Worm (Caenorhabditis elegans) whole organism, L1 larva: ENCODE data around the gene Y47D3B.12.

Experiments used
- C16A3.4 ChIP-seq: fragments of 150-350 bp; optimal IDR thresholded peaks from 2 replicates; lab custom pipeline; 2014; ENCODE audit warnings: missing biosample characterization, missing genetic modification characterization
- C34B4.2 ChIP-seq: sonication (generic microtip); optimal IDR thresholded peaks from 2 replicates; lab custom pipeline; 2017; ENCODE audit warnings: mild to moderate bottlenecking, missing genetic modification characterization, missing compliant biosample characterization
- alr-1 ChIP-seq: fragments of 200-800 bp; sonication (Bioruptor generic); optimal IDR thresholded peaks from 2 replicates; lab custom pipeline; 2018; ENCODE audit warnings: borderline replicate concordance, mild to moderate bottlenecking, missing genetic modification characterization, missing compliant biosample characterization
- blmp-1 ChIP-seq: fragments of 150-350 bp; optimal IDR thresholded peaks from 2 replicates; lab custom pipeline; 2014; ENCODE audit warnings: missing biosample characterization, missing genetic modification characterization
- ceh-82 ChIP-seq, 3 experiments: fragments of 150-350 bp in 1 of 3; sonication (generic microtip) in 2 of 3; optimal IDR thresholded peaks; 2 replicates each; lab custom pipeline; 2014 to 2017; ENCODE audit warnings: missing biosample characterization in 3 of 3, missing genetic modification characterization in 3 of 3
- dsc-1 ChIP-seq: sonication (generic microtip); optimal IDR thresholded peaks from 2 replicates; lab custom pipeline; 2016; ENCODE audit warnings: mild to moderate bottlenecking, missing genetic modification characterization, missing compliant biosample characterization
- efl-1 ChIP-seq, 4 experiments: fragments of 150-350 bp; optimal IDR thresholded peaks in 3 of 4; peaks in 1 of 4; 1 replicate in 1 of 4; 2 replicates in 3 of 4; lab custom pipeline; 2014; ENCODE audit warnings: missing biosample characterization in 2 of 4, missing genetic modification characterization in 2 of 4, missing genetic modification reagents in 2 of 4
- fkh-8 ChIP-seq: sonication (generic microtip); optimal IDR thresholded peaks from 2 replicates; lab custom pipeline; 2016; ENCODE audit warnings: mild to moderate bottlenecking, missing genetic modification characterization, missing compliant biosample characterization
- irx-1 ChIP-seq: sonication (generic microtip); optimal IDR thresholded peaks from 2 replicates; lab custom pipeline; 2016; ENCODE audit warnings: missing genetic modification characterization, missing compliant biosample characterization
- jun-1 ChIP-seq: fragments of 150-350 bp; optimal IDR thresholded peaks from 2 replicates; lab custom pipeline; 2014; ENCODE audit warnings: missing biosample characterization, missing genetic modification reagents, missing genetic modification characterization
- lin-14 ChIP-seq: fragments of 200-800 bp; sonication (Bioruptor generic); optimal IDR thresholded peaks from 2 replicates; lab custom pipeline; 2018; ENCODE audit warnings: mild to moderate bottlenecking, missing genetic modification characterization, moderate library complexity, missing compliant biosample characterization
- lin-35 ChIP-seq, 2 experiments: fragments of 150-350 bp; optimal IDR thresholded peaks; 2 replicates each; lab custom pipeline; 2014; ENCODE audit warnings: missing biosample characterization in 2 of 2, missing genetic modification characterization in 2 of 2, missing genetic modification reagents in 2 of 2
- mdl-1 ChIP-seq, 2 experiments: fragments of 150-350 bp; optimal IDR thresholded peaks; 2 replicates each; lab custom pipeline; 2014 to 2017; ENCODE audit warnings: missing biosample characterization in 2 of 2, missing genetic modification characterization in 2 of 2, inconsistent platforms in 1 of 2
- mep-1 ChIP-seq: fragments of 150-350 bp; optimal IDR thresholded peaks from 2 replicates; lab custom pipeline; 2014; ENCODE audit warnings: missing biosample characterization, missing genetic modification characterization
- nhr-19 ChIP-seq: fragments of 200-800 bp; sonication (Bioruptor generic); conservative IDR thresholded peaks from 2 replicates; pipeline ENCODE4 v1.3.6; 2022; ENCODE audit warnings: missing genetic modification characterization, missing compliant biosample characterization
- nhr-47 ChIP-seq: sonication (generic microtip); optimal IDR thresholded peaks from 2 replicates; lab custom pipeline; 2016; ENCODE audit warnings: mild to moderate bottlenecking, missing genetic modification characterization, moderate library complexity, missing compliant biosample characterization
- nhr-71 ChIP-seq: sonication (generic microtip); optimal IDR thresholded peaks from 2 replicates; lab custom pipeline; 2016; ENCODE audit warnings: mild to moderate bottlenecking, missing genetic modification characterization, moderate library complexity, missing compliant biosample characterization
- nhr-85 ChIP-seq: sonication (generic microtip); peaks from one replicate; lab custom pipeline; 2016; ENCODE audit warnings: missing genetic modification characterization, inconsistent platforms, missing compliant biosample characterization
- snpc-4 ChIP-seq: fragments of 150-350 bp; optimal IDR thresholded peaks from 2 replicates; lab custom pipeline; 2014; ENCODE audit warnings: missing biosample characterization, missing genetic modification characterization
- tbx-2 ChIP-seq: sonication (generic microtip); optimal IDR thresholded peaks from 2 replicates; lab custom pipeline; 2016; ENCODE audit warnings: missing genetic modification characterization, missing compliant biosample characterization
- unc-30 ChIP-seq: sonication (generic microtip); optimal IDR thresholded peaks from 2 replicates; lab custom pipeline; 2017; ENCODE audit warnings: missing biosample characterization, missing genetic modification characterization
- unc-62 ChIP-seq: fragments of 150-350 bp; optimal IDR thresholded peaks from 2 replicates; lab custom pipeline; 2014; ENCODE audit warnings: missing biosample characterization, missing genetic modification reagents, missing genetic modification characterization
- xbp-1 ChIP-seq: sonication (generic microtip); optimal IDR thresholded peaks from 2 replicates; lab custom pipeline; 2016; ENCODE audit warnings: missing genetic modification characterization, missing compliant biosample characterization

Gene Y47D3B.12

DNA sequence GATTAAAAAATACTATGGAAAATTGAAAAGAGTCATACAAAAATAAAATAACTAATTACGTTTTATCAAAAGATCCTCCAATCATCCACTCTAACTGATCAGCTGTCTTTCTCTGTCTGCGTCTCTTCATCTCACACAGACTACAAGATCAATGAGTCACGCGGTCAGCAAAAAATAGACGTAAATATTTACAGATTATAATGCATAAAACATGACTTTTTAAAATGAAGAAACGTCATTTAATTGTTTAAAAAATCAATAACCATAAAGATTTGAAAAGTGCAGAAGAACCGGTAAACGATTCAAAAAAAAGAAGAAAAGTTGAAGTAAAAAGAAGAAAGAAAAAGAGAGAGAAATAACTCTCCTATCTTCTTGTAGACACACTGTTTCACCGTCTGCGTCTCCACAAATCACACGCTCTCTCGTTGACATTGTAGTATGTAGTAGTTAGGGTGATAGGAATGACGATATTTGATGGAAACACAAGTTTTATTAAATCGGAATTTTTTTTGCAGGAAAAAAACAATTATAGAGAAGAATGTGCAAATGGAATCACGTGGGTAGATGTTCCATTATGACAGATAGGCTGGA lies 42.1 kb downstream of the Y47D3B.12 start (continued):
- TF ChIP-seq snpc-4 (tag; lab: Kevin White, UChicago) = no peak
- peak; percentile 81 for TF ChIP-seq nhr-71 (tag; lab: Kevin White, UChicago)
- TF ChIP-seq efl-1 (optimal IDR thresholded peaks at IDR 0.05; lab: Kevin White, UChicago) = peak in 1 of 2 experiments; percentile 16
- peak; percentile 16 to 88 for TF ChIP-seq efl-1 (GFP tag; optimal IDR thresholded peaks at IDR 0.05 in 1 of 2; lab: Kevin White, UChicago)
- TF ChIP-seq irx-1 (tag; lab: Kevin White, UChicago) = peak; percentile 42
- TF ChIP-seq mep-1 (tag; lab: Kevin White, UChicago) = peak; percentile 72
- TF ChIP-seq tbx-2 (tag; lab: Kevin White, UChicago) = peak; percentile 11
- peak; percentile 22 for TF ChIP-seq nhr-47 (tag; lab: Kevin White, UChicago)
- TF ChIP-seq ceh-82 (tag; optimal IDR thresholded peaks at IDR 0.05; lab: Kevin White, UChicago) = no peak
- peak in 1 of 2 experiments; percentile 58 for TF ChIP-seq lin-35 (GFP tag; optimal IDR thresholded peaks at IDR 0.05; lab: Kevin White, UChicago)
- no peak for TF ChIP-seq xbp-1 (tag; lab: Kevin White, UChicago)
- peak; percentile 66 for TF ChIP-seq lin-14 (GFP tag; lab: Kevin White, UChicago)
- peak in 1 of 2 experiments; percentile 33 for TF ChIP-seq mdl-1 (tag; optimal IDR thresholded peaks at IDR 0.05; lab: Kevin White, UChicago)

DNA sequence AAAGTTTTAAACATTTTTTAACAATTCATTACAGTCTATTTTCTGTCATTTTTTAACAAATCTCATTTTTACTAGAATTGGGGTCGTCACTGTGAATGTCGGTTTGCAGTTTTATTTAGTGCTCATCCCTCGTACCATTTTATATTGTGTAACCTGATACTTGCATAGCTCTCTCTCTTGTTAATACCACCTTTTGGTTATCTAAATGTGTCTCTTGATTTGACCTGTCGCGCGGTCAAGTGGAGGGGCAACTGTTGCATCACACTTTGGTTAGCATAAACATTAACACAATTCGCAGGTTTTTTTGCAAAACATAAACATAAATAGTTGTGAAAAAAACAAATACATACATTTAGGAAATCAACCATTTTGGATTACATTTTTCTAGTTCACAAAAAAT lies 44.0 kb downstream of the Y47D3B.12 start:
- no peak for TF ChIP-seq efl-1 (optimal IDR thresholded peaks at IDR 0.05; lab: Kevin White, UChicago)
- TF ChIP-seq efl-1 (GFP tag; optimal IDR thresholded peaks at IDR 0.05 in 1 of 2; lab: Kevin White, UChicago) = peak in 1 of 2 experiments; percentile 11
- TF ChIP-seq jun-1 (tag; lab: Kevin White, UChicago) = no peak

DNA sequence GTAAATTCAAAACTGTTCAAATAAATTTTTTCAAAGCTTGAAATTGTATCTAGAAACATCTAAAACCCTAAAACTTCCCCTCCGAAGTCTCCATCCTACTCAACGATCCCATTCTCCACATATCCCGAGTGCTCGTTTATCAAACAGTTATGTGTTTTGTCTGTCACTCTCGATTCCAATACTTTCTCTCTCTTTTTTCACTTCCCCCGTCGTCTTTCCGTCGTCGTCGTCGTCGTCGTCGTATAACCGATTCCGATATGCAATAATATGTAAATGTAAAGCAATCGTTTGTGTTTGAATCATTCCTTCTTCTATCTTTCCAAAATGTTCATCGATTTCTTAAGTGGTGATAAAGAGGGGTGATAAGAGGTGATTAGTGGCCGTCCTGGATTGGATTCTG lies 45.5 kb downstream of the Y47D3B.12 start:
- TF ChIP-seq blmp-1 (tag; lab: Kevin White, UChicago) (peak; percentile 54), C34B4.2 (tag; lab: Kevin White, UChicago) (no peak)

DNA sequence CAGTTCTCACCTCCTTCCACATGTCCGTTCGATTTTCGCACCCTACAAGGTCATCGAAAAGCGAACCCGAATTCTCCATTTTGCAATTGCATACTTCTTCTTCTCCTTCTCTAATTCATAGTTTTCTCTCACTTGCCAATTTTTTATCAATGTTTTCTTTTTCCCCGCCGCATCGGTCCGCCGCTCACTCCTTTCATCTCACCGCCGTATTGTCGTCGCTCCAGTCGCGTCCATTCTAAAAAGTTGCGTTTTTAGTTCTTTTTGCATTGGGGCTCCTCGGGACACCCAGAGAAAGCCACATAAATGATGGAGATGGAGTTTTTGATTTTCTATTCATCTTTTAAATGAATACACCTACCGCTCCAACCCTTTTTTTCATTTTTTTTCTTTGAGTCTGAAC lies 48.6 kb downstream of the Y47D3B.12 start:
- TF ChIP-seq unc-30 (tag; lab: Kevin White, UChicago) (no peak), dsc-1 (tag; lab: Kevin White, UChicago) (peak; percentile 15), lin-14 (GFP tag; lab: Kevin White, UChicago) (peak; percentile 44), fkh-8 (tag; lab: Kevin White, UChicago) (no peak), alr-1 (tag; lab: Kevin White, UChicago) (no peak), blmp-1 (tag; lab: Kevin White, UChicago) (peak; percentile 45), unc-62 (no peak), nhr-85 (peak; percentile 59)

DNA sequence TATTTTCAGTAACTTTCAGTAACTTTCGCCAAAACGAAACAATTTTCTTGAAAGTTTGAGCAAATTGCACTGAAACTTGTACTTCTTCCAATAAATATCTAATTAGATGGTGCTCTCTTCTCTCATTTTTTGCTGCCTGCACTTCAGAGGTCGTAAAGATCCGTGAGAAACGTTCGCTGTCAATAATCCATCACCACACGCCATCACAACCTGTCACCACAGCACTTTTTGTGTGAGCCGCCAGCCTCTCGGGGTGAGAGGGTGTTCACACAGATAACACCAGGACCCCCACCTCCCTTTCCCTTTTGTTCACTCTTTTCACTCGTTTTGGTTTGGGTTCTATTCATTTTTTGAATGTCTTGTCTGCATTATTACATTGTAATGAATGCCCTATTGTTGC lies 49.7 kb downstream of the Y47D3B.12 start:
- TF ChIP-seq C16A3.4 (tag; lab: Kevin White, UChicago) (no peak), nhr-19 (GFP tag; lab: Robert Waterston, UW) (no peak)
